Worm (Caenorhabditis elegans) whole organism, L2 larva: ENCODE results near the gene Y60A9.1.

Source experiments
- C34F6.9 ChIP-seq: fragments of 150-350 bp; optimal IDR thresholded peaks from 2 replicates; lab custom pipeline; 2014; ENCODE audit warnings: missing biosample characterization, missing genetic modification characterization
- Y55F3AM.14 ChIP-seq: fragments of 200-800 bp; sonication (Bioruptor generic); optimal IDR thresholded peaks from 2 replicates; lab custom pipeline; 2018; ENCODE audit warnings: mild to moderate bottlenecking, missing genetic modification characterization, missing compliant biosample characterization
- ZK546.5 ChIP-seq: sonication (generic microtip); optimal IDR thresholded peaks from 2 replicates; lab custom pipeline; 2017; ENCODE audit warnings: missing biosample characterization, missing genetic modification characterization
- alr-1 ChIP-seq: fragments of 150-350 bp; optimal IDR thresholded peaks from 2 replicates; lab custom pipeline; 2014; ENCODE audit warnings: missing biosample characterization, missing genetic modification characterization
- aly-2 ChIP-seq: fragments of 150-350 bp; optimal IDR thresholded peaks from 2 replicates; lab custom pipeline; 2014; ENCODE audit warnings: missing biosample characterization, missing genetic modification characterization
- ama-1 ChIP-seq: fragments of 150-350 bp; optimal IDR thresholded peaks from 2 replicates; lab custom pipeline; 2018; ENCODE audit warnings: inconsistent platforms
- blmp-1 ChIP-seq: sonication (generic microtip); optimal IDR thresholded peaks from 2 replicates; lab custom pipeline; 2017; ENCODE audit warnings: missing genetic modification characterization, mild to moderate bottlenecking, missing compliant biosample characterization, antibody characterized with exemption, moderate library complexity; ENCODE audit not compliant: insufficient read depth
- ceh-16 ChIP-seq: fragments of 150-350 bp; optimal IDR thresholded peaks from 2 replicates; lab custom pipeline; 2014; ENCODE audit warnings: missing biosample characterization, missing genetic modification characterization
- ceh-82 ChIP-seq: fragments of 150-350 bp; optimal IDR thresholded peaks from 2 replicates; lab custom pipeline; 2014; ENCODE audit warnings: missing biosample characterization, missing genetic modification characterization
- crh-2 ChIP-seq: sonication (generic microtip); optimal IDR thresholded peaks from 2 replicates; lab custom pipeline; 2017; ENCODE audit warnings: missing biosample characterization, missing genetic modification characterization
- dmd-4 ChIP-seq: sonication (generic microtip); optimal IDR thresholded peaks from 2 replicates; lab custom pipeline; 2017; ENCODE audit warnings: missing biosample characterization, missing genetic modification characterization
- egl-27 ChIP-seq: sonication (generic microtip); optimal IDR thresholded peaks from 3 replicates; lab custom pipeline; 2017; ENCODE audit warnings: missing biosample characterization, missing genetic modification reagents, missing genetic modification characterization
- elt-1 ChIP-seq: fragments of 150-350 bp; optimal IDR thresholded peaks from 2 replicates; lab custom pipeline; 2014; ENCODE audit warnings: missing biosample characterization, missing genetic modification characterization
- elt-3 ChIP-seq: sonication (generic microtip); optimal IDR thresholded peaks from 2 replicates; lab custom pipeline; 2017; ENCODE audit warnings: missing biosample characterization, missing genetic modification characterization
- fos-1 ChIP-seq: fragments of 150-350 bp; optimal IDR thresholded peaks from 2 replicates; lab custom pipeline; 2014; ENCODE audit warnings: missing biosample characterization, missing genetic modification characterization
- gmeb-1 ChIP-seq: fragments of 150-350 bp; optimal IDR thresholded peaks from 2 replicates; lab custom pipeline; 2014; ENCODE audit warnings: missing biosample characterization, missing genetic modification characterization
- lin-11 ChIP-seq: fragments of 150-350 bp; sonication (generic microtip); optimal IDR thresholded peaks from 2 replicates; lab custom pipeline; 2014; ENCODE audit warnings: missing biosample characterization, missing genetic modification characterization, inconsistent platforms, mixed read lengths
- lsy-2 ChIP-seq, 2 experiments: fragments of 150-350 bp in 1 of 2; sonication (generic microtip) in 1 of 2; optimal IDR thresholded peaks; 2 replicates each; lab custom pipeline; 2014 to 2017; ENCODE audit warnings: missing biosample characterization in 2 of 2, missing genetic modification characterization in 2 of 2
- mab-5 ChIP-seq: fragments of 150-350 bp; optimal IDR thresholded peaks from 2 replicates; lab custom pipeline; 2014; ENCODE audit warnings: missing biosample characterization, missing genetic modification characterization
- mbf-1 ChIP-seq: sonication (generic microtip); optimal IDR thresholded peaks from 2 replicates; lab custom pipeline; 2017; ENCODE audit warnings: missing biosample characterization, missing genetic modification characterization
- nhr-10 ChIP-seq: sonication (generic microtip); optimal IDR thresholded peaks from 2 replicates; lab custom pipeline; 2017; ENCODE audit warnings: missing biosample characterization, missing genetic modification characterization
- nhr-12 ChIP-seq: fragments of 150-350 bp; optimal IDR thresholded peaks from 2 replicates; lab custom pipeline; 2014; ENCODE audit warnings: missing biosample characterization, missing genetic modification characterization
- nhr-21 ChIP-seq: fragments of 150-350 bp; optimal IDR thresholded peaks from 2 replicates; lab custom pipeline; 2014; ENCODE audit warnings: missing biosample characterization, missing genetic modification characterization
- nhr-23 ChIP-seq: fragments of 150-350 bp; optimal IDR thresholded peaks from 2 replicates; lab custom pipeline; 2014; ENCODE audit warnings: missing biosample characterization, missing genetic modification reagents, missing genetic modification characterization
- nhr-237 ChIP-seq: fragments of 150-350 bp; optimal IDR thresholded peaks from 2 replicates; lab custom pipeline; 2014; ENCODE audit warnings: missing biosample characterization, missing genetic modification characterization
- nhr-6 ChIP-seq: fragments of 150-350 bp; optimal IDR thresholded peaks from 2 replicates; lab custom pipeline; 2014; ENCODE audit warnings: missing biosample characterization, missing genetic modification characterization
- nhr-77 ChIP-seq: fragments of 150-350 bp; optimal IDR thresholded peaks from 2 replicates; lab custom pipeline; 2014; ENCODE audit warnings: missing biosample characterization, missing genetic modification characterization
- peb-1 ChIP-seq: fragments of 150-350 bp; optimal IDR thresholded peaks from 2 replicates; lab custom pipeline; 2014; ENCODE audit warnings: missing biosample characterization, missing genetic modification characterization
- sem-4 ChIP-seq: fragments of 150-350 bp; optimal IDR thresholded peaks from 2 replicates; lab custom pipeline; 2014; ENCODE audit warnings: missing biosample characterization, missing genetic modification reagents, missing genetic modification characterization
- skn-1 ChIP-seq: sonication (generic microtip); optimal IDR thresholded peaks from 2 replicates; lab custom pipeline; 2017; ENCODE audit warnings: missing biosample characterization, missing genetic modification characterization
- sma-3 ChIP-seq: sonication (generic microtip); optimal IDR thresholded peaks from 2 replicates; lab custom pipeline; 2016; ENCODE audit warnings: missing genetic modification reagents, missing genetic modification characterization, missing compliant biosample characterization
- snpc-4 ChIP-seq: fragments of 150-350 bp; optimal IDR thresholded peaks from 2 replicates; lab custom pipeline; 2014; ENCODE audit warnings: missing biosample characterization, missing genetic modification characterization
- unc-55 ChIP-seq: fragments of 150-350 bp; sonication (generic microtip); optimal IDR thresholded peaks from 3 replicates; lab custom pipeline; 2014; ENCODE audit warnings: missing biosample characterization, missing genetic modification reagents, missing genetic modification characterization
- unc-62 ChIP-seq: fragments of 150-350 bp; optimal IDR thresholded peaks from 2 replicates; lab custom pipeline; 2014; ENCODE audit warnings: missing biosample characterization, missing genetic modification reagents, missing genetic modification characterization
- zag-1 ChIP-seq: fragments of 150-350 bp; optimal IDR thresholded peaks from 2 replicates; lab custom pipeline; 2014; ENCODE audit warnings: missing biosample characterization, missing genetic modification characterization
- ztf-11 ChIP-seq: sonication (generic microtip); optimal IDR thresholded peaks from 2 replicates; lab custom pipeline; 2017; ENCODE audit warnings: missing biosample characterization, missing genetic modification characterization

Y60A9.1 gene

DNA sequence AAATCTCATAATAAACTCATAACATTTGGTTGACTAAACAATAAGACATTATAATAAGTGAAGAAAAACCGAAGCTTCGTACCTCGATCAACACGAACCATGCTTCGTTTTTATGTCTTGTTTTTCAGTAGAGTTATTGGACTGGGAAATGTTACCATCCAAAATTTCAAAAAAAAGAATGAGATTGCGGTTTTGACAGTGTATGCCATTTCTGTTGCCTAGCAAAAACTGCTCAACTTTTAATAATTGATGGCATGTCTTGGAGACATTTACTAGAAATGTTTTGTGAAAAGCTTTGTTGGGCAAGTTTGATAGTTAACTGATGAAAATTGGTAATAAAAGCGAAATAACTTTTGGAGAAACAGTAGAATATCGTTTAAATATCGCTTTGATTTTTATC lies at the start of gene Y60A9.1:
Gene Y60A9.1, minus strand, starts transcription at position 101 of the 400 bp plus-strand sequence.
- no peak for TF ChIP-seq blmp-1 (tag; lab: Kevin White, UChicago)
- no peak for TF ChIP-seq elt-3
- no peak for TF ChIP-seq nhr-21 (tag; lab: Kevin White, UChicago)
- TF ChIP-seq nhr-237 (tag; lab: Kevin White, UChicago), result no peak
- TF ChIP-seq dmd-4, result no peak
- no peak for TF ChIP-seq unc-55
- TF ChIP-seq crh-2 (tag; lab: Kevin White, UChicago), result no peak
- no peak for TF ChIP-seq skn-1 (tag; lab: Kevin White, UChicago)
- TF ChIP-seq gmeb-1 (tag; lab: Kevin White, UChicago), result no peak
- TF ChIP-seq elt-1 (tag; lab: Kevin White, UChicago), result no peak
- no peak for TF ChIP-seq lsy-2 (tag; optimal IDR thresholded peaks at IDR 0.05; lab: Kevin White, UChicago)
- no peak for TF ChIP-seq sem-4 (tag; lab: Kevin White, UChicago)
- no peak for TF ChIP-seq lin-11 (tag; lab: Kevin White, UChicago)
- TF ChIP-seq mab-5 (tag; lab: Kevin White, UChicago), result no peak
- no peak for TF ChIP-seq mbf-1 (tag; lab: Kevin White, UChicago)
- TF ChIP-seq nhr-23 (tag; lab: Kevin White, UChicago), result no peak
- no peak for TF ChIP-seq nhr-10
- no peak for TF ChIP-seq zag-1 (tag; lab: Kevin White, UChicago)
- TF ChIP-seq, all 48 proteins: peak for 0

DNA sequence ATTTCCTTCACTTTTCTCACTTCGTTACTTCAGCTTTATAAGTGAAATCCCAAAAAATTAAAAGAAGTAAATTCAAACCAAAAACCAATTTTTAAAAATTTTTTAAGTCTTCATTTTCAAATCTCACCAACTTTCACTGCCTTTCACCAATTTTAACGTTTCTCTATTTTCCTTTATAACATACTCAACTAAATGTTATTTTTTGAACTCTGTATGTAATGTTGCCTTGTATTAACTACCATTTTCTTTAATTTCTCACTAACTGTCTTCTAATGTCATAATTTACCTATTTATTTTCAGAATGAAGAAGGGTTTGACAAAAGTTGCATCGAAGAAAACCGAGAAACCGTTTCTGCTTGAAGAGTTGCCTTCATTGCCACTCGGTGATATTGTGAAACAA lies 49.5 kb upstream of the Y60A9.1 start, which contains the start of gene F23D12.4:
Gene F23D12.4, plus strand, starts transcription at position 301 of the 400 bp plus-strand sequence.
- no peak for TF ChIP-seq ZK546.5 (tag; lab: Kevin White, UChicago)
- TF ChIP-seq nhr-77 (tag; lab: Kevin White, UChicago), result no peak
- no peak for TF ChIP-seq peb-1 (tag; lab: Kevin White, UChicago)

DNA sequence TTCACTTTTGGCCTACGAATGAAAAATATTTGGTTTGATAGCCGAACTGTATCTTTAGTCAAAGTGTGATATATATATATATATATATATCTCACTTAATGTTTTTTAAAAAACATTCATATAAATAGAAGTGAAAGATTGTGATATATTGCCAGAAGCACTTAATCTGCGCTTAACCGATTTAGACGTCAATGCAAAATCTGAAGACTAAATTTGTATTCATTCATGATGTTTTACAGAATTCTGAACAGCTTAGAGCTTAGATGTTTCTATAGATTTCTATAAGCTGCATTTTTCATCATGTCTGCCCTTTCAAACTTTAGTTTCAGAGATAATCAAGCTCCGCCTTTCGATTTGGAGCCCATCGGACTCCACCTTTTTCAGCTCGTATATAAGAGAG lies 47.2 kb upstream of the Y60A9.1 start, which contains the start of gene F23D12.3:
Gene F23D12.3, plus strand, starts transcription at position 301 of the 400 bp plus-strand sequence.
- TF ChIP-seq C34F6.9 (tag; lab: Kevin White, UChicago) (no peak), alr-1 (tag; lab: Kevin White, UChicago) (no peak), elt-1 (tag; lab: Kevin White, UChicago) (no peak), ama-1 (lab: Kevin White, UChicago) (no peak), peb-1 (tag; lab: Kevin White, UChicago) (no peak), ZK546.5 (tag; lab: Kevin White, UChicago) (no peak), mab-5 (tag; lab: Kevin White, UChicago) (no peak), unc-62 (no peak), egl-27 (no peak), Y55F3AM.14 (GFP tag; lab: Kevin White, UChicago) (no peak), nhr-21 (tag; lab: Kevin White, UChicago) (no peak), blmp-1 (tag; lab: Kevin White, UChicago) (no peak), snpc-4 (tag; lab: Kevin White, UChicago) (no peak), ztf-11 (no peak)

DNA sequence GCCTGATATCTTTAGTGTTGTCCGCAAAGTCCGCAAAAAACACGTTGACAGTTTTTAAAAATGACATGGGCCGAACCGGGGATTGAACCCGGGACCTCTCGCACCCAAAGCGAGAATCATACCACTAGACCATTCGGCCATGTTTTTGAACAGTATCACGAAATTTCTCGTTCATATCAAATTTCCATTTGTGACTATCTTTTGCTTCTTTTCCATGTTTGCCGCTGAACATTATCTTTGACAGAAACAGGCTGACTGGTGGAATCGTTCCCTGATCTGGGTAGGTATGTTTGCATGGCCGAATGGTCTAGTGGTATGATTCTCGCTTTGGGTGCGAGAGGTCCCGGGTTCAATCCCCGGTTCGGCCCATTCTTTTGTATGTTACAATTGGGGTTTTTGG lies 42.6 kb upstream of the Y60A9.1 start:
- peak; percentile 2 for TF ChIP-seq egl-27
- TF ChIP-seq sma-3 (GFP tag; lab: Kevin White, UChicago), result peak; percentile 42
- TF ChIP-seq fos-1 (tag; lab: Kevin White, UChicago), result peak; percentile 25

DNA sequence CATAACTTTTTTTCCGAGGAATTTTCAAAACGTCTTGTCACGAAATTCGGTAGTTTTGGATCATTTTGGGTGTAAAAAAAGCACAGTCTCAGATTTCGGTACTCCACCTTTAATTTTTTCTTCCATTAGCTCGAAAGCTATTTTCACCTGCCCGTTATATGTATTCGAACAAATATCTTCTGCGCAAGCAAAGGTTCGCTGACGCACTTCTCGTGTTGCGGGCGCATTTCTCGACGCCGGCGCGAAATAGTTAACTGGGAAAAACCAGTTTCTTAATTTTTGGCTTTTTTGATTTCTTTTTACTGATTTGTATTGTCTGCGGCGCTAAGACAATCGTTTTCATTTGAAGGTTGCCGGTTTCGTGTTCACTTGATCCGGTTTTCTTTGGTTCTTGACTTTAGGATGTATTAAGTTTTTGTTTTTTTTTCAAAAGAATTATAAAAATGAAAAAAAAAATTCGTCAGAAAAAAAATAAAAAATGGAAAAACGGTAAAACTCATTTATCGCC lies 40.5 kb upstream of the Y60A9.1 start:
- TF ChIP-seq blmp-1 (tag; lab: Kevin White, UChicago) (no peak), nhr-6 (tag; lab: Kevin White, UChicago) (no peak), mab-5 (tag; lab: Kevin White, UChicago) (no peak), fos-1 (tag; lab: Kevin White, UChicago) (no peak)

DNA sequence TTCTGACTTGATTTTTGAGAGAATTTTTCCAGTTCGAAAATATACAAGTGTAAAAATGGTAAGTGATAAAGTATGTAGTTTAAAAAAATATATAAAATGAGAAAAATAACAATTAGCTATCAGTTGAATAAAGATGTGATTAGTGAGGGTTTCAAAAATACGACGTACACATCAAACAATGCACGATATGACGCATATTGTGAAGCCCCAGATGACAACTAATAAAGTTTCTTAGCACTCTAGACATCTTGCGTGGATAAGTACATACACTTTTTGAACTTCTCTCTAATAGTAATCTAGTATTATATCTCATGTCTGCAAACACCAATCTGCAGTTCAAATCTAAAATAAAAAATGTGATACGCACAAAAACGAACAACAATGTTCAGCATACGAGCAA lies 35.3 kb upstream of the Y60A9.1 start:
- TF ChIP-seq snpc-4 (tag; lab: Kevin White, UChicago), result no peak
- no peak for TF ChIP-seq sma-3 (GFP tag; lab: Kevin White, UChicago)
- no peak for TF ChIP-seq nhr-21 (tag; lab: Kevin White, UChicago)
- TF ChIP-seq ceh-16 (tag; lab: Kevin White, UChicago), result no peak
- no peak for TF ChIP-seq aly-2 (tag; lab: Kevin White, UChicago)
- TF ChIP-seq unc-55, result no peak
- TF ChIP-seq ceh-82 (tag; lab: Kevin White, UChicago), result no peak
- TF ChIP-seq nhr-12 (tag; lab: Kevin White, UChicago), result no peak
- TF ChIP-seq blmp-1 (tag; lab: Kevin White, UChicago), result no peak
- TF ChIP-seq unc-62, result no peak
- TF ChIP-seq gmeb-1 (tag; lab: Kevin White, UChicago), result no peak
